Worm (Caenorhabditis elegans): ENCODE measurements around the gene K11E4.1.

Gene K11E4.1

DNA sequence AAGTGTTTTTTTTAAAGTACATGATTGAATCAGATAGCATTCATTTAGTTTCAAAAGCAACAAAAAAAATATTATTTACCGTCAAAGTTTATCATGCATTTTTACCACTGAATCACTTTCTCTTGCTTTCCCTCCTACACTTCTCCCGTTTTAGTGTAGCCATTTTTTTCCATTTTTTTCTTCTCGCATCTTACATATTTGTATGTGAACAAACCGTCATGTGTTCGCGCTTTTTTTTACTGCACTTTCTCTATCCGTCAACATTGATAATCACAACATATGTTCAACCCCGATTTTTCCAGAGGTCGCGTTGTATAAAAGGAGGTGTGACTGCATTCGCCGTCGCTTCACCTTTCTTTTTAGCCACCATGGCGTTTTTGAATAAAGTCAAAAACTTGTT, 37.1 kb upstream of the K11E4.1 start, which contains the start of gene gck-4:
TSS of gene gck-4 (plus strand) at position 301 of the 400 bp plus-strand sequence.
- TF ChIP-seq sea-1 (GFP tag; conservative IDR thresholded peaks at IDR 0.05) (no peak), tbx-11 (GFP tag; IDR thresholded peaks at IDR 0.05) (no peak), tbx-37 (GFP tag; conservative IDR thresholded peaks at IDR 0.05) (no peak), pes-1 (GFP tag; IDR thresholded peaks at IDR 0.05) (no peak), hmbx-1 (tag; optimal IDR thresholded peaks at IDR 0.05) (no peak), B0310.2 (tag; optimal IDR thresholded peaks at IDR 0.05) (no peak), ama-1 (optimal IDR thresholded peaks at IDR 0.05) (no peak), ceh-13 (GFP tag; optimal IDR thresholded peaks at IDR 0.05) (no peak), hnd-1 (tag; optimal IDR thresholded peaks at IDR 0.05) (no peak), ceh-36 (tag; optimal IDR thresholded peaks at IDR 0.05) (no peak), F13C5.2 (tag; optimal IDR thresholded peaks at IDR 0.05) (no peak), ets-7 (tag; optimal IDR thresholded peaks at IDR 0.05) (no peak), tra-4 (tag; optimal IDR thresholded peaks at IDR 0.05) (no peak), hmg-4 (GFP tag; optimal IDR thresholded peaks at IDR 0.05) (no peak), aly-1 (tag; optimal IDR thresholded peaks at IDR 0.05) (no peak), scrt-1 (GFP tag; IDR thresholded peaks at IDR 0.05) (no peak), flt-1 (GFP tag; IDR thresholded peaks at IDR 0.05) (no peak)

DNA sequence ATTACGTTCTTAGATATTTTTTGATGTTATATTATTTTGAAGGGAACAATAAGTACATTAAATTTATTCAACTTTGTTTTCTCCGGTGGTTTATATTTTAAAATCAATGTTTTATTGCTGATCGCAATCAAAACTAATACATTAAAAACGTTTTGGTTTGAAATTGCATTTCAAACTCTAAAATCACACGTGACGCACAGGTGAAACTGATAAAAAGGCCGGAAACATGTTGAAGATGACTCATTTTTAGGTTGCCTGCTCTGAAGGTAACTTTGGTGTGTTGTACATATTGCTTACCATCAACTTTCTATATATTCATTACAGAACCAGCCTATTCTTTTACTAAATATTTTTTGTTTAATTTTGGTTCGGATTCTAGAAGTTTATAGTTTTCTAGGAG, 28.2 kb upstream of the K11E4.1 start:
- TF ChIP-seq hnd-1 (tag; optimal IDR thresholded peaks at IDR 0.05) (no peak), ets-7 (tag; optimal IDR thresholded peaks at IDR 0.05) (no peak), pes-1 (GFP tag; IDR thresholded peaks at IDR 0.05) (no peak), tra-4 (tag; optimal IDR thresholded peaks at IDR 0.05) (no peak), sea-1 (GFP tag; conservative IDR thresholded peaks at IDR 0.05) (no peak), ama-1 (optimal IDR thresholded peaks at IDR 0.05) (no peak), tbx-37 (GFP tag; conservative IDR thresholded peaks at IDR 0.05) (no peak), tbx-11 (GFP tag; IDR thresholded peaks at IDR 0.05) (no peak)

DNA sequence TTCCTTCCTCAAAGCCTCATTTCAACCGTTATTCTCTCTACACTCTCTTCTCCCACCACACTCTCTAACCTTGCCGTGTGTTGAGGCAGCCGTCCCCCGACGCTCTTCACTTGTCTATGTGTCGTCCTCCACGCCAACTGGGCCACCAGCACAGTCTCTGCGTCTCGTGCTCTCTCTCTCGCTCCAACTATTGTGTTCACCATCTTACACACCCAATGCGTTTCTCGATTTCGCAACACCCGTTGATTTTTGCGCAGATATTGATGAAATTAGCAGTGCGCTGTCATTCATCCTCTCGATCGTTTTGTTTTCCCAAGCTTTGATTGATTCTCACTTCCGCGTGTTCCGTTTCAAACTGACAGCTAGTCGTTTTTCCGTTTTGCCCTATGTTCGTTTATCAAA, 26.8 kb upstream of the K11E4.1 start:
- TF ChIP-seq ama-1 (optimal IDR thresholded peaks at IDR 0.05), result no peak
- peak; percentile 7 for TF ChIP-seq F13C5.2 (tag; optimal IDR thresholded peaks at IDR 0.05)
- peak; percentile 30 for TF ChIP-seq aly-1 (tag; optimal IDR thresholded peaks at IDR 0.05)
- peak; percentile 36 for TF ChIP-seq hmg-4 (GFP tag; optimal IDR thresholded peaks at IDR 0.05)
- no peak for TF ChIP-seq ceh-13 (GFP tag; optimal IDR thresholded peaks at IDR 0.05)

- TF ChIP-seq scrt-1 (GFP tag; IDR thresholded peaks at IDR 0.05) (no peak), hnd-1 (tag; optimal IDR thresholded peaks at IDR 0.05) (no peak), hmbx-1 (tag; optimal IDR thresholded peaks at IDR 0.05) (no peak), hmg-4 (GFP tag; optimal IDR thresholded peaks at IDR 0.05) (no peak), sea-1 (GFP tag; conservative IDR thresholded peaks at IDR 0.05) (no peak), F13C5.2 (tag; optimal IDR thresholded peaks at IDR 0.05) (no peak), tra-4 (tag; optimal IDR thresholded peaks at IDR 0.05) (no peak), tbx-37 (GFP tag; conservative IDR thresholded peaks at IDR 0.05) (no peak), flt-1 (GFP tag; IDR thresholded peaks at IDR 0.05) (no peak)
These were observed 26.3 kb upstream of the K11E4.1 start, which contains the start of gene adm-2 for ce11 chrX:13687655-13688054. Gene adm-2, plus strand, starts transcription at chrX:13687955.

ce11 chrX:13690333-13690732, 23.6 kb upstream of the K11E4.1 start:
- TF ChIP-seq hmbx-1 (tag; optimal IDR thresholded peaks at IDR 0.05), result no peak
- TF ChIP-seq sea-1 (GFP tag; conservative IDR thresholded peaks at IDR 0.05), result no peak
- no peak for TF ChIP-seq hmg-4 (GFP tag; optimal IDR thresholded peaks at IDR 0.05)
- TF ChIP-seq F13C5.2 (tag; optimal IDR thresholded peaks at IDR 0.05), result no peak
- no peak for TF ChIP-seq aly-1 (tag; optimal IDR thresholded peaks at IDR 0.05)
- no peak for TF ChIP-seq tbx-37 (GFP tag; conservative IDR thresholded peaks at IDR 0.05)

ce11 chrX:13696152-13696551, 17.8 kb upstream of the K11E4.1 start:
- TF ChIP-seq flt-1 (GFP tag; IDR thresholded peaks at IDR 0.05), result no peak
- no peak for TF ChIP-seq scrt-1 (GFP tag; IDR thresholded peaks at IDR 0.05)
- TF ChIP-seq pes-1 (GFP tag; IDR thresholded peaks at IDR 0.05), result no peak
- TF ChIP-seq hnd-1 (tag; optimal IDR thresholded peaks at IDR 0.05), result no peak
- TF ChIP-seq sea-1 (GFP tag; conservative IDR thresholded peaks at IDR 0.05), result no peak
- TF ChIP-seq hmg-4 (GFP tag; optimal IDR thresholded peaks at IDR 0.05), result no peak
- TF ChIP-seq ceh-13 (GFP tag; optimal IDR thresholded peaks at IDR 0.05), result no peak
- no peak for TF ChIP-seq F13C5.2 (tag; optimal IDR thresholded peaks at IDR 0.05)
- TF ChIP-seq tbx-11 (GFP tag; IDR thresholded peaks at IDR 0.05), result no peak
- TF ChIP-seq ama-1 (optimal IDR thresholded peaks at IDR 0.05), result no peak
- no peak for TF ChIP-seq B0310.2 (tag; optimal IDR thresholded peaks at IDR 0.05)
- no peak for TF ChIP-seq hmbx-1 (tag; optimal IDR thresholded peaks at IDR 0.05)
- TF ChIP-seq tbx-37 (GFP tag; conservative IDR thresholded peaks at IDR 0.05), result no peak
- no peak for TF ChIP-seq ets-7 (tag; optimal IDR thresholded peaks at IDR 0.05)

DNA sequence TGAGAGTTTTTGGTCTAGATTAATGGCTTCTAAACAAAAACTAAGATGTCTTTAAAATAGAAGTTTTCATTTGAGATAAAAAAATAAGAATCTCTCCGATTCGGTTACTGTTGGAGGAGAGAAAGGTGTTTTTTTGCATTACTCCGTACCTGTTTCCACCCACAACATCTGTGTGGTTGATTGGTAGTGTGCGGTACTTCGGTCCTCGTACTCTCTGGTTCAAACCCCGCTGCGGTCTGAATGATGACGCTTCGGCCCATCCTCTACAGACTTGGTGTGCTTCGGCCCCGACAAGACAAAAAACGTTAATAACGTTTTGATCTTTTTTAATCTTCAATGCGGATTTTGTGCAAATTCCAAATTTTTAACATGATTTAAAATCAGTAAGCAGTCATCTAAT, 16.4 kb upstream of the K11E4.1 start:
- TF ChIP-seq pes-1 (GFP tag; IDR thresholded peaks at IDR 0.05) (peak; percentile 58), sea-1 (GFP tag; conservative IDR thresholded peaks at IDR 0.05) (no peak)

DNA sequence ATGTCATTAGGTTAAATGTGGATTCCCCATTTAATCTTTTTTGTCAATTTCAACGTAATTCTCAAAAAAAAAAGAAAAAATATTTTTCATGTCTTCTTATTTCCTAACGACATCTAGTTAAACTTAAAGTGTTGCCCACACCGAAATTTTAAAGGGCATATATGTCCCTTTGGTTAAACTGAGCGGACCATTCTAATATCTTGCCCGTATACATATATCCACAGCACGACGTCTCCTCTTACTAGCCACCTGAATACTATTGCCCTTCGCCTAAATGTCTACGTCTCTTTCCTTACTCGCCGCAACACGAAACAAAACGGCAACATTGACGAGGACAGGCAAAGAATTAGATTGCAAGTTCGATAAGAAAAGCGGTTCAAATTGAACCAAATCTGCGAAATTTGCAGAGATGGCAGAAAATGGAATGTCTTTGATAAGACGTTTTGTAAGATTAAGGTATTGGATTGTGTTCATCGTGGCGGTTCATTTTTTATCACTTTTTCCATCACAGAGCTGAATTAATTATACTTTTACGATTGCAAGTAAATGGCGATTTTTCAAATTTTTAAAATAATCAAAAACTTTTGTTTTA, 13.2 kb upstream of the K11E4.1 start:
- TF ChIP-seq tbx-37 (GFP tag; conservative IDR thresholded peaks at IDR 0.05) (peak; percentile 33; the same call in 1 of the 2 replicates), tra-4 (tag; optimal IDR thresholded peaks at IDR 0.05) (no peak), ama-1 (optimal IDR thresholded peaks at IDR 0.05) (no peak), pes-1 (GFP tag; IDR thresholded peaks at IDR 0.05) (peak; percentile 57), hmbx-1 (tag; optimal IDR thresholded peaks at IDR 0.05) (no peak), ceh-36 (tag; optimal IDR thresholded peaks at IDR 0.05) (no peak), ceh-13 (GFP tag; optimal IDR thresholded peaks at IDR 0.05) (no peak), aly-1 (tag; optimal IDR thresholded peaks at IDR 0.05) (peak; percentile 58), F13C5.2 (tag; optimal IDR thresholded peaks at IDR 0.05) (peak; percentile 99), flt-1 (GFP tag; IDR thresholded peaks at IDR 0.05) (peak; percentile 68), B0310.2 (tag; optimal IDR thresholded peaks at IDR 0.05) (no peak), hmg-4 (GFP tag; optimal IDR thresholded peaks at IDR 0.05) (peak; percentile 86), hnd-1 (tag; optimal IDR thresholded peaks at IDR 0.05) (no peak), sea-1 (GFP tag; conservative IDR thresholded peaks at IDR 0.05) (0 out of 2 replicates have a peak, but pooled peaks have one; percentile 50), tbx-11 (GFP tag; IDR thresholded peaks at IDR 0.05) (0 out of 2 replicates have a peak, but pooled peaks have one; percentile 27), scrt-1 (GFP tag; IDR thresholded peaks at IDR 0.05) (peak; percentile 66; the same call in 1 of the 2 replicates), ets-7 (tag; optimal IDR thresholded peaks at IDR 0.05) (peak; percentile 14)

Data from whole organism, early embryonic.